Worm (Caenorhabditis elegans) whole organism, L3 larva: ENCODE data around the gene B0462.5.

Experiments used
- aly-2 ChIP-seq: fragments of 150-350 bp; optimal IDR thresholded peaks from 2 replicates; lab custom pipeline; 2014; ENCODE audit warnings: missing biosample characterization, missing genetic modification characterization
- ceh-82 ChIP-seq: fragments of 150-350 bp; optimal IDR thresholded peaks from 2 replicates; lab custom pipeline; 2014; ENCODE audit warnings: missing biosample characterization, missing genetic modification characterization
- ceh-9 ChIP-seq: sonication (generic microtip); optimal IDR thresholded peaks from 2 replicates; lab custom pipeline; 2018; ENCODE audit warnings: missing biosample characterization, missing genetic modification characterization
- elt-1 ChIP-seq: fragments of 150-350 bp; optimal IDR thresholded peaks from 2 replicates; lab custom pipeline; 2014; ENCODE audit warnings: missing biosample characterization, missing genetic modification characterization
- lin-39 ChIP-seq: fragments of 150-350 bp; optimal IDR thresholded peaks from 2 replicates; lab custom pipeline; 2018; ENCODE audit warnings: missing biosample characterization, missing genetic modification reagents, missing genetic modification characterization

DNA sequence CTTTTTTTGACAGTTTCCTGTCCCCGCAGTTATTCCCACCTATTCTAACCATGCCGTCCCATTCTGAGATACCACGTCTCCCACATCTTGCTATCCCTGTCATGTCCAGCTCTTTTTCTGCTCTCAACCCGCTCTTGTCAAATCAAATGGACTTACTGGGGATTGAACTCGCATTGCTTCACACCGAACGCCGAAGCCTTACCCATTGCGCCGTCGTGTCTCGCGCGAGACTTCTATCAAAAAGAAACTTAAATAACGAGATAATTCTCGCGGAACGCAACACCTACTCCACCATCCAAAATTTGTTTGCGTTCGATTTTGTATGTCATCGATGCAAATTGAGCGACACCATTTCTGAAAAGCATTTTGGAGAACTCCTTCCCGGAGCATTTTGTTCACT, 21.1 kb upstream of the B0462.5 start:
- no peak for TF ChIP-seq elt-1 (tag; lab: Kevin White, UChicago)
- TF ChIP-seq ceh-9 = no peak
- no peak for TF ChIP-seq lin-39 (tag; lab: Kevin White, UChicago)
- TF ChIP-seq aly-2 = no peak
- TF ChIP-seq ceh-82 = no peak
